Fruit fly (Drosophila melanogaster) whole organism, wandering third instar larva: ENCODE results near the gene chic.

Source experiments
- Abd-B ChIP-seq: fragments of >200 bp; optimal IDR thresholded peaks from 2 replicates; lab custom pipeline; 2017; ENCODE audit warnings: missing biosample characterization, missing genetic modification characterization
- CG32264 ChIP-seq: fragments of 200-800 bp; sonication (Bioruptor generic); optimal IDR thresholded peaks from 2 replicates; lab custom pipeline; 2016; ENCODE audit warnings: missing biosample characterization, missing genetic modification characterization
- CG9705 ChIP-seq: fragments of 200-800 bp; sonication (Bioruptor generic); optimal IDR thresholded peaks from 2 replicates; lab custom pipeline; 2018; ENCODE audit warnings: missing biosample characterization, mild to moderate bottlenecking, missing genetic modification characterization
- CrebA ChIP-seq: fragments of 200-800 bp; sonication (Bioruptor generic); optimal IDR thresholded peaks from 2 replicates; lab custom pipeline; 2016; ENCODE audit warnings: missing biosample characterization, mild to moderate bottlenecking, missing genetic modification characterization, borderline replicate concordance
- Dfd ChIP-seq: fragments of >200 bp; optimal IDR thresholded peaks from 2 replicates; lab custom pipeline; 2017; ENCODE audit warnings: missing biosample characterization, missing genetic modification characterization
- Dif ChIP-seq: fragments of 200-275, 200-300 bp; sonication (Bioruptor generic); optimal IDR thresholded peaks from 2 replicates; lab custom pipeline; 2018; ENCODE audit warnings: missing biosample characterization, missing genetic modification characterization; ENCODE audit not compliant: partially characterized antibody
- GATAd ChIP-seq: sonication (Bioruptor generic); optimal IDR thresholded peaks from 2 replicates; lab custom pipeline; 2016; ENCODE audit warnings: missing biosample characterization, missing genetic modification characterization
- HLH106 ChIP-seq: fragments of 200-800 bp; optimal IDR thresholded peaks from 3 replicates; lab custom pipeline; 2019; ENCODE audit warnings: missing biosample characterization, mild to moderate bottlenecking, missing genetic modification characterization, moderate library complexity
- Hnf4 ChIP-seq: fragments of 200-800 bp; sonication (Bioruptor generic); optimal IDR thresholded peaks from 2 replicates; lab custom pipeline; 2016; ENCODE audit warnings: missing biosample characterization, mild to moderate bottlenecking, missing genetic modification characterization
- Hr78 ChIP-seq: fragments of >200 bp; optimal IDR thresholded peaks from 2 replicates; lab custom pipeline; 2017; ENCODE audit warnings: missing biosample characterization, missing genetic modification characterization
- Hr83 ChIP-seq: fragments of 200-300 bp; sonication (Bioruptor generic); optimal IDR thresholded peaks from 2 replicates; lab custom pipeline; 2016; ENCODE audit warnings: missing biosample characterization, mild to moderate bottlenecking, missing genetic modification characterization, moderate library complexity; ENCODE audit not compliant: poor library complexity, severe bottlenecking
- Jra ChIP-seq: sonication (Bioruptor generic); optimal IDR thresholded peaks from 2 replicates; lab custom pipeline; 2016; ENCODE audit warnings: missing biosample characterization, missing genetic modification characterization
- Mio ChIP-seq: sonication (Bioruptor generic); optimal IDR thresholded peaks from 2 replicates; lab custom pipeline; 2016; ENCODE audit warnings: missing biosample characterization, missing genetic modification characterization
- Myc ChIP-seq: fragments of >200 bp; optimal IDR thresholded peaks from 2 replicates; lab custom pipeline; 2017
- N ChIP-seq: fragments of >200 bp; optimal IDR thresholded peaks from 2 replicates; lab custom pipeline; 2018; ENCODE audit warnings: missing biosample characterization, missing external identifiers, missing genetic modification characterization
- OdsH ChIP-seq: fragments of 200-800 bp; sonication (Bioruptor generic); optimal IDR thresholded peaks from 2 replicates; lab custom pipeline; 2016; ENCODE audit warnings: missing biosample characterization, mild to moderate bottlenecking, missing genetic modification characterization
- Rel ChIP-seq, 2 experiments: fragments of 200-800 bp; sonication (Bioruptor generic) in 1 of 2; optimal IDR thresholded peaks; 2 replicates in 1 of 2; 3 replicates in 1 of 2; lab custom pipeline; 2016 to 2019; ENCODE audit warnings: mild to moderate bottlenecking in 2 of 2, missing biosample characterization in 2 of 2, missing genetic modification characterization in 2 of 2, moderate library complexity in 1 of 2
- Sp1 ChIP-seq: fragments of 200-800 bp; sonication (Bioruptor generic); optimal IDR thresholded peaks from 3 replicates; lab custom pipeline; 2019; ENCODE audit warnings: missing biosample characterization, mild to moderate bottlenecking, missing genetic modification characterization, moderate library complexity
- Vsx2 ChIP-seq: fragments of 200-300, 225-300 bp; sonication (Bioruptor generic); optimal IDR thresholded peaks from 2 replicates; lab custom pipeline; 2018; ENCODE audit warnings: missing biosample characterization, missing genetic modification characterization; ENCODE audit not compliant: partially characterized antibody
- br ChIP-seq: fragments of 200-800 bp; sonication (Bioruptor generic); optimal IDR thresholded peaks from 2 replicates; lab custom pipeline; 2016; ENCODE audit warnings: missing biosample characterization, missing genetic modification characterization
- brk ChIP-seq: fragments of 200-800 bp; sonication (Bioruptor generic); optimal IDR thresholded peaks from 2 replicates; lab custom pipeline; 2016; ENCODE audit warnings: missing biosample characterization, mild to moderate bottlenecking, missing genetic modification characterization
- dl ChIP-seq, 2 experiments: fragments of 175-275, 200-275 bp in 1 of 2; fragments of 200-275 bp in 1 of 2; sonication (Bioruptor generic); optimal IDR thresholded peaks; lab custom pipeline; 2018; ENCODE audit warnings: mild to moderate bottlenecking in 2 of 2, missing biosample characterization in 2 of 2, missing genetic modification characterization in 2 of 2, moderate library complexity in 2 of 2; ENCODE audit not compliant: partially characterized antibody in 2 of 2, insufficient read depth in 1 of 2
- dmrt93B ChIP-seq: fragments of 200-800 bp; sonication (Bioruptor generic); optimal IDR thresholded peaks from 2 replicates; lab custom pipeline; 2018; ENCODE audit warnings: missing biosample characterization, mild to moderate bottlenecking, missing genetic modification characterization
- dsf ChIP-seq: sonication (Bioruptor generic); optimal IDR thresholded peaks from 2 replicates; lab custom pipeline; 2016; ENCODE audit warnings: missing biosample characterization, missing genetic modification characterization, borderline replicate concordance
- ey ChIP-seq: fragments of 200-800 bp; sonication (Bioruptor generic); optimal IDR thresholded peaks from 2 replicates; lab custom pipeline; 2016; ENCODE audit warnings: missing biosample characterization, missing genetic modification characterization
- foxo ChIP-seq, 2 experiments: fragments of 200-800 bp; sonication (Bioruptor generic); optimal IDR thresholded peaks; 2 replicates in 1 of 2; 3 replicates in 1 of 2; lab custom pipeline; 2016 to 2017; ENCODE audit warnings: missing biosample characterization in 2 of 2, missing genetic modification characterization in 2 of 2
- fru ChIP-seq: fragments of 200-800 bp; sonication (Bioruptor generic); optimal IDR thresholded peaks from 3 replicates; lab custom pipeline; 2016; ENCODE audit warnings: missing biosample characterization, mild to moderate bottlenecking, missing genetic modification characterization
- h ChIP-seq: fragments of 200-800 bp; sonication (Bioruptor generic); optimal IDR thresholded peaks from 3 replicates; lab custom pipeline; 2016; ENCODE audit warnings: missing biosample characterization, mild to moderate bottlenecking, missing genetic modification characterization
- jim ChIP-seq: fragments of 175-275, 200-325 bp; sonication (Bioruptor generic); optimal IDR thresholded peaks from 2 replicates; lab custom pipeline; 2016; ENCODE audit warnings: missing biosample characterization, mild to moderate bottlenecking, missing genetic modification characterization
- lola ChIP-seq: fragments of >200 bp; optimal IDR thresholded peaks from 2 replicates; lab custom pipeline; 2017; ENCODE audit warnings: missing biosample characterization, missing genetic modification characterization
- pan ChIP-seq: fragments of >200 bp; optimal IDR thresholded peaks from 2 replicates; lab custom pipeline; 2017
- psq ChIP-seq: fragments of 200-800 bp; sonication (Bioruptor generic); optimal IDR thresholded peaks from 3 replicates; lab custom pipeline; 2017; ENCODE audit warnings: missing biosample characterization, mild to moderate bottlenecking, missing genetic modification characterization, moderate library complexity
- rgr ChIP-seq: fragments of 200-800 bp; sonication (Bioruptor generic); optimal IDR thresholded peaks from 3 replicates; lab custom pipeline; 2016; ENCODE audit warnings: missing biosample characterization, mild to moderate bottlenecking, missing genetic modification characterization
- sage ChIP-seq: fragments of 200-800 bp; sonication (Bioruptor generic); optimal IDR thresholded peaks from 2 replicates; lab custom pipeline; 2016; ENCODE audit warnings: missing biosample characterization, mild to moderate bottlenecking, missing genetic modification characterization
- sv ChIP-seq: fragments of 200-800 bp; sonication (Bioruptor generic); optimal IDR thresholded peaks from 3 replicates; lab custom pipeline; 2016; ENCODE audit warnings: missing biosample characterization, missing genetic modification characterization
- tai ChIP-seq: sonication (Bioruptor generic); optimal IDR thresholded peaks from 2 replicates; lab custom pipeline; 2016; ENCODE audit warnings: missing biosample characterization, missing genetic modification characterization
- usp ChIP-seq: fragments of >200 bp; optimal IDR thresholded peaks from 2 replicates; lab custom pipeline; 2017; ENCODE audit warnings: missing biosample characterization, missing genetic modification characterization
- woc ChIP-seq: sonication (Bioruptor generic); optimal IDR thresholded peaks from 2 replicates; lab custom pipeline; 2016; ENCODE audit warnings: missing biosample characterization, mild to moderate bottlenecking, missing genetic modification characterization

chic gene

DNA sequence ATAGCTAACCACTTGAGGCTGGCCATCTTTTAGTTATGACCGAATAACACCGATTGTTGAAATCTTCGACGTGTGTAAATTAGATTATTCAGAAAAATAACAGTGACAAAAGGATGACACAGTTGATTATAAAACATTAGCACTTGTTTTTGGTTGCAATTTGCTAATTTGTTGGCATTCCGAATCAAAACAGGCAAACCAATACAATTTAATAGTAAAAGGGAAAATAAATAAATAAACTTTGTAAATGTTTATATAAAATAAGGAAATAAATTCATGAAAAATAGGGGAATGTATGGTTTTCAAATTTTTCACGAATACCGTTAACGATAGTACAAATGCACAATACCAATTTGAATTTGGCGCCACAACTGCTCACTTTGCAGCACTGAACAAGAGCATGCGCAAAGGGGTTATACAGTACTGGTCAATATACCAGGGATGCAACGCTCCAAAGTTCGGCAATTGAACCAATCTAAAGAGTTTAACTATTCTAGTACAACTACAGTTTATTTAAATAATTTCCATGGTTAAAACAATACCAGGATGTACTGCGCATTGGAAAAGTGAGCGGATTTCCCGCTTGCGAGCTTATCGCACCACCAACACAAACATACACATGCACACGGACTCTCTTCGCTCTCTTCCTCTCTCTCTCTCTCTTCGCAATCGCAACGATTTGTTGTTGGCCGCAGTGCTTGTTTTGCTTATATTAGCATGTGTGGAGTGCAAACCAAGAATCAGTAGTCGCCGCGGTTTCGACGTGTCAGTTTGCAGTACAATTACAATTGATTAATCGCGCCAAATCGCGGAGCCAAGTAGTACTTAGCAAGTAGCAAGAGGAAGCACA lies 37.4 kb downstream of the chic start, which contains the start of the genes Sfp26Ad and Gpdh1:
Gene Sfp26Ad, minus strand, starts transcription at position 76 of the 850 bp plus-strand sequence.
Gene Gpdh1, plus strand, starts transcription at position 415 of the 850 bp plus-strand sequence.
- TF ChIP-seq Hr78, result no peak
- no peak for TF ChIP-seq N (GFP tag; lab: Kevin White, UChicago)
- TF ChIP-seq brk (GFP tag; lab: Kevin White, UChicago), result peak; percentile 67
- peak; percentile 95 for TF ChIP-seq Dif (GFP tag; lab: Kevin White, UChicago)
- TF ChIP-seq sage (GFP tag; lab: Kevin White, UChicago), result peak; percentile 76
- peak; percentile 80 for TF ChIP-seq OdsH (GFP tag; lab: Kevin White, UChicago)
- no peak for TF ChIP-seq Rel (GFP tag; optimal IDR thresholded peaks at IDR 0.05; lab: Kevin White, UChicago)
- peak; percentile 46 for TF ChIP-seq Rel (tag; optimal IDR thresholded peaks at IDR 0.05; lab: Kevin White, UChicago)
- peak; percentile 89 for TF ChIP-seq sv (GFP tag; lab: Kevin White, UChicago)
- peak; percentile 79 for TF ChIP-seq CG9705 (GFP tag; lab: Kevin White, UChicago)
- TF ChIP-seq fru (GFP tag; lab: Kevin White, UChicago), result peak; percentile 83
- peak; percentile 76 for TF ChIP-seq Hr83 (GFP tag; lab: Kevin White, UChicago)
- peak; percentile 44 for TF ChIP-seq woc
- peak; percentile 38 for TF ChIP-seq Myc (lab: Kevin White, UChicago)
- peak; percentile 72 for TF ChIP-seq Jra (GFP tag; lab: Kevin White, UChicago)
- TF ChIP-seq usp, result no peak
- TF ChIP-seq GATAd (GFP tag; lab: Kevin White, UChicago), result peak; percentile 23
- peak; percentile 87 for TF ChIP-seq h
- TF ChIP-seq HLH106 (tag; lab: Kevin White, UChicago), result peak; percentile 72
- TF ChIP-seq dl (GFP tag; optimal IDR thresholded peaks at IDR 0.05; lab: Kevin White, UChicago; ENCODE audit: insufficient read depth in 1 of 2, partially characterized antibody in 2 of 2), result peak; percentile 92 to 96
- TF ChIP-seq tai (GFP tag; lab: Kevin White, UChicago), result no peak
- no peak for TF ChIP-seq Mio (GFP tag; lab: Kevin White, UChicago)
- TF ChIP-seq Hnf4 (GFP tag; lab: Kevin White, UChicago), result peak; percentile 87
- TF ChIP-seq rgr (GFP tag; lab: Kevin White, UChicago), result peak; percentile 87
- TF ChIP-seq dsf (GFP tag; lab: Kevin White, UChicago), result peak; percentile 88
- TF ChIP-seq CrebA (GFP tag; lab: Kevin White, UChicago), result peak; percentile 89
- TF ChIP-seq pan (lab: Kevin White, UChicago), result no peak
- TF ChIP-seq Vsx2, result peak; percentile 29
- peak; percentile 78 for TF ChIP-seq psq (GFP tag; lab: Kevin White, UChicago)
- no peak for TF ChIP-seq lola (GFP tag; lab: Kevin White, UChicago)
- TF ChIP-seq foxo (GFP tag; optimal IDR thresholded peaks at IDR 0.05; lab: Kevin White, UChicago), result peak; percentile 30 to 82
- peak; percentile 75 for TF ChIP-seq br
- TF ChIP-seq Sp1, result peak; percentile 59
- peak; percentile 57 for TF ChIP-seq CG32264 (GFP tag; lab: Kevin White, UChicago)
- TF ChIP-seq ey (GFP tag; lab: Kevin White, UChicago), result peak; percentile 74

- TF ChIP-seq CG32264 (GFP tag; lab: Kevin White, UChicago), result no peak
- TF ChIP-seq Rel (GFP tag; optimal IDR thresholded peaks at IDR 0.05; lab: Kevin White, UChicago), result no peak
- TF ChIP-seq Rel (tag; optimal IDR thresholded peaks at IDR 0.05; lab: Kevin White, UChicago), result no peak
- TF ChIP-seq brk (GFP tag; lab: Kevin White, UChicago), result no peak
- TF ChIP-seq foxo (GFP tag; optimal IDR thresholded peaks at IDR 0.05; lab: Kevin White, UChicago), result no peak
- TF ChIP-seq rgr (GFP tag; lab: Kevin White, UChicago), result no peak
- TF ChIP-seq woc, result no peak
- no peak for TF ChIP-seq Jra (GFP tag; lab: Kevin White, UChicago)
- no peak for TF ChIP-seq Dfd (GFP tag; lab: Kevin White, UChicago)
- TF ChIP-seq Vsx2, result no peak
- TF ChIP-seq ey (GFP tag; lab: Kevin White, UChicago), result no peak
- TF ChIP-seq tai (GFP tag; lab: Kevin White, UChicago), result no peak
- no peak for TF ChIP-seq Dif (GFP tag; lab: Kevin White, UChicago)
- no peak for TF ChIP-seq Abd-B (GFP tag; lab: Kevin White, UChicago)
- TF ChIP-seq sv (GFP tag; lab: Kevin White, UChicago), result no peak
- no peak for TF ChIP-seq dmrt93B (GFP tag; lab: Kevin White, UChicago)
- no peak for TF ChIP-seq jim (GFP tag; lab: Kevin White, UChicago)
- no peak for TF ChIP-seq Hr83 (GFP tag; lab: Kevin White, UChicago)
- no peak for TF ChIP-seq dsf (GFP tag; lab: Kevin White, UChicago)
- TF ChIP-seq N (GFP tag; lab: Kevin White, UChicago), result no peak
These were observed 53.5 kb downstream of the chic start for dm6 chr2L:5927363-5927762.
